Worm (Caenorhabditis elegans) whole organism, L4 larva: Measurements from ENCODE around the gene ZK809.9.

ENCODE experiments used
- D1046.2 ChIP-seq: fragments of 200-800 bp; sonication (Bioruptor generic); IDR thresholded peaks from 2 replicates; pipeline ENCODE4 v1.3.6; 2022; ENCODE audit warnings: missing genetic modification characterization, missing compliant biosample characterization
- F10B5.3 ChIP-seq: sonication (generic microtip); optimal IDR thresholded peaks from 2 replicates; lab custom pipeline; 2016; ENCODE audit warnings: mild to moderate bottlenecking, missing genetic modification characterization, missing compliant biosample characterization
- F26F4.8 ChIP-seq: fragments of 200-800 bp; sonication (Bioruptor generic); conservative IDR thresholded peaks from 2 replicates; pipeline ENCODE4 v1.3.6; 2022; ENCODE audit warnings: missing genetic modification characterization, missing compliant biosample characterization
- F37D6.2 ChIP-seq: sonication (generic microtip); optimal IDR thresholded peaks from 2 replicates; lab custom pipeline; 2016; ENCODE audit warnings: mild to moderate bottlenecking, missing genetic modification characterization, missing compliant biosample characterization
- R02D3.7 ChIP-seq: fragments of 150-350 bp; sonication (generic microtip); optimal IDR thresholded peaks from 3 replicates; lab custom pipeline; 2014; ENCODE audit warnings: missing biosample characterization, missing genetic modification characterization
- T20F7.1 ChIP-seq: fragments of 200-800 bp; sonication (Bioruptor generic); optimal IDR thresholded peaks from 2 replicates; lab custom pipeline; 2018; ENCODE audit warnings: mild to moderate bottlenecking, missing genetic modification characterization, missing compliant biosample characterization
- Y105C5A.15 ChIP-seq: fragments of 200-800 bp; sonication (Bioruptor generic); IDR thresholded peaks from 2 replicates; pipeline ENCODE4 v1.3.6; 2022; ENCODE audit warnings: missing genetic modification characterization, missing compliant biosample characterization
- Y48G9A.11 ChIP-seq: fragments of 200-800 bp; sonication (Bioruptor generic); IDR thresholded peaks from 2 replicates; pipeline ENCODE4 v1.3.6; 2022; ENCODE audit warnings: missing genetic modification reagents, missing genetic modification characterization, missing compliant biosample characterization
- Y5F2A.4 ChIP-seq: fragments of 200-800 bp; sonication (Bioruptor generic); optimal IDR thresholded peaks from 2 replicates; lab custom pipeline; 2018; ENCODE audit warnings: mild to moderate bottlenecking, missing genetic modification characterization, missing compliant biosample characterization
- ZK546.5 ChIP-seq, 2 experiments: sonication (generic microtip); optimal IDR thresholded peaks; 2 replicates each; lab custom pipeline; 2017; ENCODE audit warnings: missing biosample characterization in 2 of 2, missing genetic modification characterization in 2 of 2
- aly-2 ChIP-seq: sonication (generic microtip); optimal IDR thresholded peaks from 2 replicates; lab custom pipeline; 2018; ENCODE audit warnings: missing biosample characterization, missing genetic modification characterization
- ama-1 ChIP-seq: fragments of 150-350 bp; optimal IDR thresholded peaks from 2 replicates; lab custom pipeline; 2014; ENCODE audit warnings: inconsistent platforms, mixed read lengths
- ceh-20 ChIP-seq: fragments of 200-800 bp; sonication (Bioruptor generic); IDR thresholded peaks from 2 replicates; pipeline ENCODE4 v1.3.6; 2022; ENCODE audit warnings: missing genetic modification reagents, missing genetic modification characterization, missing compliant biosample characterization
- daf-19 ChIP-seq: fragments of 200-800 bp; sonication (Bioruptor generic); conservative IDR thresholded peaks from 2 replicates; pipeline ENCODE4 v1.3.6; 2022; ENCODE audit warnings: missing genetic modification characterization, missing compliant biosample characterization
- daf-8 ChIP-seq: fragments of 200-800 bp; sonication (Bioruptor generic); IDR thresholded peaks from 2 replicates; pipeline ENCODE4 v1.3.6; 2022; ENCODE audit warnings: missing genetic modification characterization, missing compliant biosample characterization
- duxl-1 ChIP-seq: sonication (generic microtip); optimal IDR thresholded peaks from 2 replicates; lab custom pipeline; 2016; ENCODE audit warnings: mild to moderate bottlenecking, missing genetic modification characterization, moderate library complexity, missing compliant biosample characterization; ENCODE audit not compliant: poor library complexity
- egl-27 ChIP-seq: sonication (generic microtip); optimal IDR thresholded peaks from 3 replicates; lab custom pipeline; 2017; ENCODE audit warnings: missing biosample characterization, missing genetic modification reagents, missing genetic modification characterization
- egl-43 ChIP-seq: fragments of 200-800 bp; sonication (Bioruptor generic); IDR thresholded peaks from 2 replicates; pipeline ENCODE4 v1.3.6; 2022; ENCODE audit warnings: missing genetic modification reagents, missing genetic modification characterization, missing compliant biosample characterization
- hif-1 ChIP-seq, 2 experiments: sonication (generic microtip); optimal IDR thresholded peaks; 2 replicates each; lab custom pipeline; 2016 to 2017; ENCODE audit warnings: missing compliant biosample characterization in 2 of 2, missing genetic modification characterization in 2 of 2, missing genetic modification reagents in 2 of 2, missing genotype in 2 of 2, mild to moderate bottlenecking in 1 of 2
- jun-1 ChIP-seq: fragments of 150-350 bp; optimal IDR thresholded peaks from 2 replicates; lab custom pipeline; 2014; ENCODE audit warnings: missing biosample characterization, missing genetic modification reagents, missing genetic modification characterization
- lin-1 ChIP-seq: fragments of 200-800 bp; sonication (Bioruptor generic); IDR thresholded peaks from 2 replicates; pipeline ENCODE4 v1.3.6; 2022; ENCODE audit warnings: missing genetic modification reagents, missing genetic modification characterization, missing compliant biosample characterization
- lin-29 ChIP-seq: fragments of 200-800 bp; sonication (Bioruptor generic); IDR thresholded peaks from 2 replicates; pipeline ENCODE4 v1.3.6; 2022; ENCODE audit warnings: missing genetic modification reagents, missing genetic modification characterization, missing compliant biosample characterization
- lin-38 ChIP-seq: fragments of 200-800 bp; sonication (Bioruptor generic); IDR thresholded peaks from 2 replicates; pipeline ENCODE4 v1.3.6; 2022; ENCODE audit warnings: missing genetic modification reagents, missing genetic modification characterization, missing compliant biosample characterization
- lir-3 ChIP-seq: sonication (generic microtip); optimal IDR thresholded peaks from 2 replicates; lab custom pipeline; 2016; ENCODE audit warnings: mild to moderate bottlenecking, missing genetic modification characterization, missing compliant biosample characterization
- madf-9 ChIP-seq: fragments of 200-800 bp; sonication (Bioruptor generic); conservative IDR thresholded peaks from 2 replicates; pipeline ENCODE4 v1.3.6; 2022; ENCODE audit warnings: missing genetic modification reagents, missing genetic modification characterization, missing compliant biosample characterization
- mdl-1 ChIP-seq, 2 experiments: fragments of 150-350 bp in 1 of 2; sonication (generic microtip) in 1 of 2; optimal IDR thresholded peaks; 2 replicates each; lab custom pipeline; 2014 to 2017; ENCODE audit warnings: missing biosample characterization in 2 of 2, missing genetic modification characterization in 2 of 2
- mep-1 ChIP-seq: fragments of 150-350 bp; sonication (generic microtip); optimal IDR thresholded peaks from 3 replicates; lab custom pipeline; 2014; ENCODE audit warnings: missing biosample characterization, missing genetic modification characterization
- mxl-2 ChIP-seq: fragments of 200-800 bp; sonication (Bioruptor generic); conservative IDR thresholded peaks from 2 replicates; pipeline ENCODE4 v1.3.6; 2022; ENCODE audit warnings: missing genetic modification reagents, missing genetic modification characterization, missing compliant biosample characterization
- nhr-10 ChIP-seq: fragments of 150-350 bp; optimal IDR thresholded peaks from 2 replicates; lab custom pipeline; 2014; ENCODE audit warnings: missing biosample characterization, missing genetic modification characterization
- nhr-102 ChIP-seq: sonication (generic microtip); optimal IDR thresholded peaks from 2 replicates; lab custom pipeline; 2016; ENCODE audit warnings: mild to moderate bottlenecking, missing genetic modification characterization, moderate library complexity, missing compliant biosample characterization
- nhr-11 ChIP-seq: fragments of 150-350 bp; optimal IDR thresholded peaks from 2 replicates; lab custom pipeline; 2014; ENCODE audit warnings: missing biosample characterization, missing genetic modification characterization
- nhr-111 ChIP-seq: fragments of 200-800 bp; sonication (Bioruptor generic); optimal IDR thresholded peaks from 2 replicates; lab custom pipeline; 2018; ENCODE audit warnings: mild to moderate bottlenecking, missing genetic modification characterization, missing compliant biosample characterization
- nhr-237 ChIP-seq: sonication (generic microtip); optimal IDR thresholded peaks from 2 replicates; lab custom pipeline; 2017; ENCODE audit warnings: missing biosample characterization, missing genetic modification characterization
- nhr-41 ChIP-seq: fragments of 200-800 bp; sonication (Bioruptor generic); IDR thresholded peaks from 2 replicates; pipeline ENCODE4 v1.3.6; 2022; ENCODE audit warnings: missing genetic modification reagents, missing genetic modification characterization, missing compliant biosample characterization
- nhr-6 ChIP-seq: fragments of 150-350 bp; optimal IDR thresholded peaks from 2 replicates; lab custom pipeline; 2014; ENCODE audit warnings: missing biosample characterization, missing genetic modification characterization
- nhr-77 ChIP-seq: fragments of 150-350 bp; optimal IDR thresholded peaks from 2 replicates; lab custom pipeline; 2014; ENCODE audit warnings: missing biosample characterization, missing genetic modification characterization
- pha-4 ChIP-seq, 2 experiments: fragments of 150-350 bp in 1 of 2; fragments of 200-800 bp in 1 of 2; sonication (Bioruptor generic) in 1 of 2; IDR thresholded peaks in 1 of 2; optimal IDR thresholded peaks in 1 of 2; 2 replicates each; pipeline versions ENCODE4 v1.3.6 to Lab custom; 2014 to 2022; ENCODE audit warnings: missing genetic modification characterization in 2 of 2, missing genetic modification reagents in 2 of 2, missing biosample characterization in 1 of 2, missing compliant biosample characterization in 1 of 2
- pqm-1 ChIP-seq: sonication (generic microtip); optimal IDR thresholded peaks from 2 replicates; lab custom pipeline; 2017; ENCODE audit warnings: missing biosample characterization, missing genetic modification characterization
- snpc-4 ChIP-seq: fragments of 150-350 bp; optimal IDR thresholded peaks from 2 replicates; lab custom pipeline; 2014; ENCODE audit warnings: missing biosample characterization, missing genetic modification characterization
- spr-1 ChIP-seq: sonication (generic microtip); optimal IDR thresholded peaks from 2 replicates; lab custom pipeline; 2016; ENCODE audit warnings: mild to moderate bottlenecking, missing genetic modification characterization, missing compliant biosample characterization
- tra-1 ChIP-seq: fragments of 200-800 bp; sonication (Bioruptor generic); IDR thresholded peaks from 2 replicates; pipeline ENCODE4 v1.3.6; 2022; ENCODE audit warnings: missing genetic modification reagents, missing genetic modification characterization, missing compliant biosample characterization
- unc-39 ChIP-seq: sonication (generic microtip); optimal IDR thresholded peaks from 2 replicates; lab custom pipeline; 2017; ENCODE audit warnings: missing biosample characterization, missing genetic modification characterization
- zag-1 ChIP-seq: fragments of 150-350 bp; optimal IDR thresholded peaks from 2 replicates; lab custom pipeline; 2014; ENCODE audit warnings: missing biosample characterization, missing genetic modification characterization
- zfp-2 ChIP-seq: sonication (generic microtip); optimal IDR thresholded peaks from 2 replicates; lab custom pipeline; 2016; ENCODE audit warnings: mild to moderate bottlenecking, missing genetic modification characterization, missing compliant biosample characterization
- zfp-3 ChIP-seq: fragments of 200-800 bp; sonication (Bioruptor generic); conservative IDR thresholded peaks from 2 replicates; pipeline ENCODE4 v1.3.6; 2022; ENCODE audit warnings: missing genetic modification reagents, missing genetic modification characterization, missing compliant biosample characterization
- ztf-11 ChIP-seq: fragments of 150-350 bp; optimal IDR thresholded peaks from 2 replicates; lab custom pipeline; 2014; ENCODE audit warnings: missing biosample characterization, missing genetic modification characterization
- ztf-7 ChIP-seq: fragments of 150-350 bp; optimal IDR thresholded peaks from 2 replicates; lab custom pipeline; 2014; ENCODE audit warnings: missing biosample characterization, missing genetic modification characterization

Gene ZK809.9

DNA sequence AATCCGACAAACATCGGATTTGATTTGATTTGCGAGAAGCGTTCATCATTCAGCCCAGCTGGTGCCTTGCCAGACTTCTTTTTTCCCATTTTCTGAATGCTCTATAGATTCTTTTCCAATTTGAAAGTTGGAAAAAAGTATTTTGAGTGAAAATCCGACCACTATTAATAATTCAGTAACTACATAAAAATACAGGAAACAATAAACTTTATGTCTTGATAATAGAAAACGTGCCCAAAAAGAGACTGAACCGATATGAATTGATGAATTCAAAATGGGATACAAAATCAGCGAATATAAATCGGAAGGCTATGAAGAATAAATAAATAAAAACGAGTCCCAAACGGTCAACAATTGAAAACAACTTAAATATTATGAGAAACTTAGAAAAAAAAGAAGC is 33.4 kb upstream of the ZK809.9 start, which contains the start of gene F58B3.4:
Gene F58B3.4, minus strand, starts transcription at position 101 of the 400 bp plus-strand sequence.
- TF ChIP-seq nhr-6 (tag; lab: Kevin White, UChicago) = no peak
- TF ChIP-seq madf-9 = no peak
- TF ChIP-seq nhr-41 (GFP tag; lab: Robert Waterston, UW) = no peak
- no peak for TF ChIP-seq spr-1 (tag; lab: Kevin White, UChicago)
- no peak for TF ChIP-seq nhr-237 (tag; lab: Kevin White, UChicago)
- no peak for TF ChIP-seq T20F7.1 (GFP tag; lab: Kevin White, UChicago)
- TF ChIP-seq lin-29 (GFP tag; lab: Robert Waterston, UW) = no peak
- TF ChIP-seq F10B5.3 (tag; lab: Kevin White, UChicago) = no peak
- TF ChIP-seq ztf-11 (tag; lab: Kevin White, UChicago) = no peak
- no peak for TF ChIP-seq zfp-3 (GFP tag; lab: Robert Waterston, UW)
- TF ChIP-seq R02D3.7 (tag; lab: Kevin White, UChicago) = no peak
- no peak for TF ChIP-seq nhr-11 (tag; lab: Kevin White, UChicago)
- no peak for TF ChIP-seq daf-8 (GFP tag; lab: Robert Waterston, UW)

DNA sequence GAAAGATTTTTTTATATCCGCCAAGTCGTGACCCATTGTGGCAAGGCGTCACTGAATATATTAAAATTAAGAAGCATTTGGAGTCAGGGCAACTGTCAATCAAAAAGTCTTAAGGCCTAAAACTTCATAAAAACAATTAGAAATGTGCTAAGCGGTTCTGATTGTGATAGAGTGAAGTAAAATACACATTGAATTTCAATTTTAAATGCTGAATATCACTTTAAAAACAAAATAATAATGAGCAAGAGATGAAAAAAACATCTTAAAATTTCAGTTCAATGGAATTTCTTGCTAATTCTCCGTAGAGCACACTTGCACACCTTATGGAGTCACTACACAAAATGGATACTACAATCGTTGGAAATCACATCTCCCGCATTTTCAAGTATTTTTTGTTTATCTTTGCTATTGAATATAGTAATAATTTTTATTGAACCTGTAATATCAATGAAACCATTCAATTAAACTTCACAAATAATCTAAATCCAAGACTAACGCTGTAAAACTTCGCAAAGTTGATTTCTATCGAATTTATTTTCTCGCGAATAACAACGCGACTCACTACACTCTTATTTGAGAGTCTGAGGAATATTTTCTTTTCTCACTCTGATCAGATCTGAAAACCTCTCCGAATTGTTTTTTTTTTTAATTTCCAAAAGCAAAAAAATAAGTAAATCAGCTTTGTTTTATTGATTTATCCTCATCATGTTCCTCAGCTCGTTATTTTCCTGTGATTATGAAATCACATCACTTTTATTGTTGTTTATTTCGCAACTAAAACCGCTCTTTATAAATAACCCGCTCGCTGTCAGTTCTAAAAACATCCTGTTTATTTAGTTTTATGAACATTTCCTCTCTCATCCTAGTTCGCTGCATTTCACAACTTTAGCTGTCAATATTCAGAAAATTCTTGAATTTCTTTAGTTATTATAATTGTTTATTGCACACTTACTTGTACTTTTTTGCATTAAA is 29.4 kb upstream of the ZK809.9 start, which contains the start of gene mars-1:
Gene mars-1, minus strand, starts transcription at position 51 of the 972 bp plus-strand sequence.
- TF ChIP-seq nhr-77 (no peak), egl-43 (GFP tag; lab: Robert Waterston, UW) (no peak), zag-1 (tag; lab: Kevin White, UChicago) (no peak), aly-2 (tag; lab: Kevin White, UChicago) (no peak), hif-1 (tag; optimal IDR thresholded peaks at IDR 0.05; lab: Kevin White, UChicago) (peak in 1 of 2 experiments; percentile 74), lin-38 (GFP tag; lab: Robert Waterston, UW) (peak; percentile 96), Y105C5A.15 (GFP tag; lab: Robert Waterston, UW) (no peak), tra-1 (no peak), spr-1 (tag; lab: Kevin White, UChicago) (no peak), daf-19 (GFP tag; lab: Robert Waterston, UW) (no peak), egl-27 (no peak), zfp-2 (no peak), ztf-7 (tag; lab: Kevin White, UChicago) (no peak), R02D3.7 (tag; lab: Kevin White, UChicago) (no peak), mdl-1 (tag; optimal IDR thresholded peaks at IDR 0.05; lab: Kevin White, UChicago) (peak in 1 of 2 experiments; percentile 15), snpc-4 (no peak), unc-39 (tag; lab: Kevin White, UChicago) (no peak), nhr-102 (no peak), lir-3 (tag; lab: Kevin White, UChicago) (no peak), duxl-1 (tag; lab: Kevin White, UChicago) (no peak), ama-1 (lab: Kevin White, UChicago) (no peak), lin-1 (GFP tag; lab: Robert Waterston, UW) (no peak), nhr-237 (tag; lab: Kevin White, UChicago) (no peak), F37D6.2 (tag; lab: Kevin White, UChicago) (peak; percentile 33), ceh-20 (GFP tag; lab: Robert Waterston, UW) (no peak), jun-1 (tag; lab: Kevin White, UChicago) (no peak), mep-1 (peak; percentile 78), pha-4 (GFP tag; IDR thresholded peaks at IDR 0.05; lab: Robert Waterston, UW) (no peak), pha-4 (tag; optimal IDR thresholded peaks at IDR 0.05; lab: Kevin White, UChicago) (no peak), nhr-6 (tag; lab: Kevin White, UChicago) (no peak), nhr-10 (no peak), pqm-1 (no peak), nhr-111 (GFP tag; lab: Kevin White, UChicago) (no peak), ZK546.5 (tag; optimal IDR thresholded peaks at IDR 0.05; lab: Kevin White, UChicago) (no peak), D1046.2 (GFP tag; lab: Robert Waterston, UW) (no peak), madf-9 (no peak), F26F4.8 (no peak), Y5F2A.4 (GFP tag; lab: Kevin White, UChicago) (no peak), Y48G9A.11 (GFP tag; lab: Robert Waterston, UW) (no peak), mxl-2 (GFP tag; lab: Robert Waterston, UW) (no peak)
